Worm (Caenorhabditis elegans): Measurements from ENCODE around the gene top-3.

DNA sequence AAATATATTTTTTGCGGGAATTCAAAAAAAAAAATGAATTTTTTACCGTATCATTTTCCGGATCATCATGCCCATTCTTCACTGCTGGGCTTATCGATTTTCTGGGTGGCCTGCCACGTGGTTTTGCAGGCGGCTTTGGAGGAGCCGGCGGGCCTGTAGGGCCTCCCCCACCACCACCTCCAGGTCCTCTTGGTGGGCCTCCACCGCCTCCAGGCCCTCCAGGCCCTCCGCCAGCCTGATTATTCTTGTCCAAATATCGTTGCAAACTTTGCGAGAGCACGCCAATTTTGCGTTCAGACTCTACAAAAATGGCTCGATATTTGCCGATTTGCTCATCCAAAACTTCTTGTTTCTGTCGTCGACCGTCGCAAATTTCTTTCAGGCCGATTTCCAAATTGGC is 8.9 kb downstream of the top-3 start:
- TF ChIP-seq ama-1 (optimal IDR thresholded peaks at IDR 0.05) (no peak), nhr-11 (tag; optimal IDR thresholded peaks at IDR 0.05) (no peak), unc-62 (GFP tag; optimal IDR thresholded peaks at IDR 0.05) (no peak)

Measured in whole organism, L2 larva.